Fruit fly (Drosophila melanogaster): ENCODE results near the gene Sec16.

The Sec16 gene

dm6 chrX:12591223-12592120 lies 4.4 kb upstream of the Sec16 start (continued):
- TF ChIP-seq CG1832 (GFP tag; optimal IDR thresholded peaks at IDR 0.05) (no peak), CG8089 (GFP tag; optimal IDR thresholded peaks at IDR 0.05) (peak; percentile 11), CoRest (tag; optimal IDR thresholded peaks at IDR 0.05) (peak; percentile 65), dati (GFP tag; IDR thresholded peaks at IDR 0.05) (no peak), amos (GFP tag; IDR thresholded peaks at IDR 0.05; ENCODE audit: partially characterized antibody) (no peak), dmrt11E (tag; optimal IDR thresholded peaks at IDR 0.05) (peak; percentile 50), CG34376 (GFP tag; optimal IDR thresholded peaks at IDR 0.05) (no peak), Eip74EF (GFP tag; optimal IDR thresholded peaks at IDR 0.05) (peak in 1 of 2 experiments; percentile 45), CG1529 (GFP tag; optimal IDR thresholded peaks at IDR 0.05) (peak; percentile 53), chm (GFP tag; IDR thresholded peaks at IDR 0.05) (no peak), Nf-YC (tag; optimal IDR thresholded peaks at IDR 0.05) (peak; percentile 56), CG11696 (GFP tag; IDR thresholded peaks at IDR 0.05) (no peak), CG32772 (GFP tag; IDR thresholded peaks at IDR 0.05) (no peak), her (GFP tag; optimal IDR thresholded peaks at IDR 0.05) (peak; percentile 22), Tbp (GFP tag; optimal IDR thresholded peaks at IDR 0.05) (no peak), Atf-2 (GFP tag; optimal IDR thresholded peaks at IDR 0.05) (peak; percentile 53), Ravus (GFP tag; IDR thresholded peaks at IDR 0.05) (no peak), sens (GFP tag) (peak; percentile 93), sqz (GFP tag; optimal IDR thresholded peaks at IDR 0.05) (no peak), dan (GFP tag; IDR thresholded peaks at IDR 0.05) (no peak), hbn (GFP tag; IDR thresholded peaks at IDR 0.05; ENCODE audit: partially characterized antibody) (no peak), bowl (GFP tag; IDR thresholded peaks at IDR 0.05) (no peak), zf30C (GFP tag; optimal IDR thresholded peaks at IDR 0.05) (no peak), Atf6 (GFP tag; IDR thresholded peaks at IDR 0.05) (no peak), usp (GFP tag; optimal IDR thresholded peaks at IDR 0.05) (no peak), CG7839 (tag; optimal IDR thresholded peaks at IDR 0.05) (peak; percentile 50), Pdp1 (GFP tag; optimal IDR thresholded peaks at IDR 0.05) (peak in 1 of 2 experiments; percentile 56), h (optimal IDR thresholded peaks at IDR 0.05) (no peak), CG7271 (tag; optimal IDR thresholded peaks at IDR 0.05) (no peak), CG10267 (tag; optimal IDR thresholded peaks at IDR 0.05) (peak; percentile 32), Hr78 (GFP tag; optimal IDR thresholded peaks at IDR 0.05) (peak in 1 of 2 experiments; percentile 66), Dll (GFP tag; IDR thresholded peaks at IDR 0.05; ENCODE audit: partially characterized antibody) (no peak), CG1603 (tag; optimal IDR thresholded peaks at IDR 0.05) (peak; percentile 46), Opbp (GFP tag; IDR thresholded peaks at IDR 0.05; ENCODE audit: partially characterized antibody) (no peak), CG12071 (GFP tag; optimal IDR thresholded peaks at IDR 0.05) (no peak), tna (GFP tag; IDR thresholded peaks at IDR 0.05; ENCODE audit: partially characterized antibody) (no peak), CG9932 (GFP tag; IDR thresholded peaks at IDR 0.05) (no peak), CG10274 (GFP tag; optimal IDR thresholded peaks at IDR 0.05) (peak; percentile 44), dysf (GFP tag; IDR thresholded peaks at IDR 0.05) (0 out of 3 replicates have a peak, but pooled peaks have one; percentile 41), HmgZ (tag; optimal IDR thresholded peaks at IDR 0.05) (no peak), lilli (GFP tag; optimal IDR thresholded peaks at IDR 0.05) (peak; percentile 25), grau (tag; optimal IDR thresholded peaks at IDR 0.05) (peak; percentile 48), Hey (tag; optimal IDR thresholded peaks at IDR 0.05) (no peak), kah (GFP tag; optimal IDR thresholded peaks at IDR 0.05) (no peak), Sox100B (GFP tag; optimal IDR thresholded peaks at IDR 0.05) (peak; percentile 77), chn (GFP tag; optimal IDR thresholded peaks at IDR 0.05) (peak; percentile 13), CG6854 (GFP tag; optimal IDR thresholded peaks at IDR 0.05) (peak; percentile 36), CG18476 (GFP tag; optimal IDR thresholded peaks at IDR 0.05) (peak; percentile 14), CG17186 (GFP tag; optimal IDR thresholded peaks at IDR 0.05) (no peak)
